Worm (Caenorhabditis elegans): ENCODE measurements around the gene F54H5.2.

- TF ChIP-seq fos-1 (tag; optimal IDR thresholded peaks at IDR 0.05) (no peak), ceh-9 (tag; optimal IDR thresholded peaks at IDR 0.05) (no peak), mdl-1 (tag; optimal IDR thresholded peaks at IDR 0.05) (no peak), lin-39 (tag; optimal IDR thresholded peaks at IDR 0.05) (no peak), jun-1 (tag; optimal IDR thresholded peaks at IDR 0.05) (no peak), nhr-237 (tag; optimal IDR thresholded peaks at IDR 0.05) (no peak), nhr-11 (tag; optimal IDR thresholded peaks at IDR 0.05) (no peak), ceh-82 (tag; optimal IDR thresholded peaks at IDR 0.05) (no peak), sea-2 (GFP tag; optimal IDR thresholded peaks at IDR 0.05) (no peak), elt-2 (tag; optimal IDR thresholded peaks at IDR 0.05) (peak; percentile 54), ceh-28 (tag; optimal IDR thresholded peaks at IDR 0.05) (no peak), nhr-77 (tag; optimal IDR thresholded peaks at IDR 0.05) (no peak), nhr-76 (tag; optimal IDR thresholded peaks at IDR 0.05) (no peak)
Measured at ce11 chrII:6630811-6631210, 3.5 kb downstream of the F54H5.2 start, which contains the start of gene T19D12.4.

Measured in whole organism, L3 larva.